Worm (Caenorhabditis elegans) whole organism, young adult: ENCODE measurements around the gene npp-15.

Experiments used
- B0019.2 ChIP-seq: fragments of 200-800 bp; sonication (Bioruptor generic); conservative IDR thresholded peaks from 2 replicates; pipeline ENCODE4 v1.3.6; 2022; ENCODE audit warnings: missing genetic modification reagents, missing genetic modification characterization, missing compliant biosample characterization
- F10E7.11 ChIP-seq: sonication (generic microtip); optimal IDR thresholded peaks from 2 replicates; lab custom pipeline; 2017; ENCODE audit warnings: mild to moderate bottlenecking, missing genetic modification characterization, moderate library complexity, missing compliant biosample characterization
- F49E8.2 ChIP-seq: sonication (generic microtip); optimal IDR thresholded peaks from 3 replicates; lab custom pipeline; 2017; ENCODE audit warnings: missing genetic modification characterization, mild to moderate bottlenecking, missing compliant biosample characterization, antibody characterized with exemption, moderate library complexity; ENCODE audit not compliant: insufficient read depth
- F52B5.7 ChIP-seq: sonication (generic microtip); optimal IDR thresholded peaks from 2 replicates; lab custom pipeline; 2016; ENCODE audit warnings: mild to moderate bottlenecking, missing genetic modification characterization, missing compliant biosample characterization
- F57C9.4 ChIP-seq: sonication (generic microtip); optimal IDR thresholded peaks from 2 replicates; lab custom pipeline; 2017; ENCODE audit warnings: mild to moderate bottlenecking, missing genetic modification characterization, missing compliant biosample characterization
- Y53G8AR.9 ChIP-seq: fragments of 200-800 bp; sonication (Bioruptor generic); conservative IDR thresholded peaks from 2 replicates; pipeline ENCODE4 v1.3.6; 2022; ENCODE audit warnings: missing genetic modification reagents, missing genetic modification characterization, missing compliant biosample characterization
- Y56A3A.18 ChIP-seq: fragments of 200-800 bp; sonication (Bioruptor generic); IDR thresholded peaks from 2 replicates; pipeline ENCODE4 v1.3.6; 2022; ENCODE audit warnings: missing genetic modification reagents, missing genetic modification characterization, missing compliant biosample characterization
- Y67H2A.10 ChIP-seq: fragments of 200-800 bp; sonication (Bioruptor generic); conservative IDR thresholded peaks from 2 replicates; pipeline ENCODE4 v1.3.6; 2022; ENCODE audit warnings: missing genetic modification reagents, missing genetic modification characterization, missing compliant biosample characterization
- ZK185.1 ChIP-seq: sonication (generic microtip); optimal IDR thresholded peaks from 2 replicates; lab custom pipeline; 2016; ENCODE audit warnings: mild to moderate bottlenecking, missing genetic modification characterization, missing compliant biosample characterization; ENCODE audit not compliant: poor library complexity, severe bottlenecking
- akir-1 ChIP-seq: fragments of 200-800 bp; sonication (Bioruptor generic); optimal IDR thresholded peaks from 2 replicates; lab custom pipeline; 2018; ENCODE audit warnings: mild to moderate bottlenecking, missing genetic modification characterization, moderate library complexity, missing compliant biosample characterization
- ama-1 ChIP-seq, 3 experiments: fragments of 150-350 bp in 1 of 3; sonication (generic microtip) in 2 of 3; optimal IDR thresholded peaks; 2 replicates each; lab custom pipeline; 2014 to 2018; ENCODE audit warnings: missing biosample characterization in 2 of 3, missing genetic modification characterization in 2 of 3, missing genetic modification reagents in 2 of 3
- athp-1 ChIP-seq: sonication (generic microtip); optimal IDR thresholded peaks from 2 replicates; lab custom pipeline; 2017; ENCODE audit warnings: mild to moderate bottlenecking, missing genetic modification characterization, missing compliant biosample characterization
- ceh-100 ChIP-seq: fragments of 200-800 bp; sonication (Bioruptor generic); IDR thresholded peaks from 2 replicates; pipeline ENCODE4 v1.3.6; 2022; ENCODE audit warnings: missing genetic modification reagents, missing genetic modification characterization, missing compliant biosample characterization
- ceh-27 ChIP-seq: fragments of 200-800 bp; sonication (Bioruptor generic); optimal IDR thresholded peaks from 2 replicates; lab custom pipeline; 2018; ENCODE audit warnings: mild to moderate bottlenecking, missing genetic modification characterization, moderate library complexity, missing compliant biosample characterization
- ceh-40 ChIP-seq: fragments of 200-800 bp; sonication (Bioruptor generic); IDR thresholded peaks from 2 replicates; pipeline ENCODE4 v1.3.6; 2022; ENCODE audit warnings: missing genetic modification characterization, missing compliant biosample characterization
- chd-7 ChIP-seq: sonication (generic microtip); optimal IDR thresholded peaks from 2 replicates; lab custom pipeline; 2016; ENCODE audit warnings: mild to moderate bottlenecking, missing genetic modification characterization, moderate library complexity, missing compliant biosample characterization
- dpff-1 ChIP-seq: sonication (generic microtip); optimal IDR thresholded peaks from 2 replicates; lab custom pipeline; 2017; ENCODE audit warnings: mild to moderate bottlenecking, missing genetic modification characterization, missing compliant biosample characterization
- egrh-3 ChIP-seq: fragments of 200-800 bp; sonication (Bioruptor generic); IDR thresholded peaks from 2 replicates; pipeline ENCODE4 v1.3.6; 2022; ENCODE audit warnings: missing genetic modification reagents, missing genetic modification characterization, missing compliant biosample characterization
- ekl-4 ChIP-seq: fragments of 200-800 bp; sonication (Bioruptor generic); IDR thresholded peaks from 2 replicates; pipeline ENCODE4 v1.3.6; 2022; ENCODE audit warnings: missing genetic modification reagents, missing genetic modification characterization, missing compliant biosample characterization
- gei-17 ChIP-seq: fragments of 200-800 bp; sonication (Bioruptor generic); optimal IDR thresholded peaks from 2 replicates; lab custom pipeline; 2018; ENCODE audit warnings: mild to moderate bottlenecking, missing genetic modification characterization, missing compliant biosample characterization
- hmg-20 ChIP-seq: fragments of 200-800 bp; sonication (Bioruptor generic); IDR thresholded peaks from 2 replicates; pipeline ENCODE4 v1.3.6; 2022; ENCODE audit warnings: missing genetic modification reagents, missing genetic modification characterization, missing compliant biosample characterization
- hrde-1 ChIP-seq: sonication (generic microtip); optimal IDR thresholded peaks from 2 replicates; lab custom pipeline; 2016; ENCODE audit warnings: missing genetic modification characterization, mild to moderate bottlenecking, missing compliant biosample characterization, moderate library complexity, missing genotype, missing genetic modification reagents, borderline replicate concordance
- let-526 ChIP-seq: fragments of 200-800 bp; sonication (Bioruptor generic); IDR thresholded peaks from 2 replicates; pipeline ENCODE4 v1.3.6; 2022; ENCODE audit warnings: missing genetic modification reagents, missing genetic modification characterization, missing compliant biosample characterization
- lin-35 ChIP-seq, 3 experiments: fragments of 150-350 bp in 2 of 3; sonication (generic microtip) in 1 of 3; optimal IDR thresholded peaks; 2 replicates each; lab custom pipeline; 2014 to 2018; ENCODE audit warnings: missing biosample characterization in 3 of 3, missing genetic modification characterization in 3 of 3, missing genetic modification reagents in 3 of 3
- lir-1 ChIP-seq: fragments of 200-800 bp; sonication (Bioruptor generic); conservative IDR thresholded peaks from 2 replicates; pipeline ENCODE4 v1.3.6; 2022; ENCODE audit warnings: missing genetic modification reagents, missing genetic modification characterization, missing compliant biosample characterization
- lsl-1 ChIP-seq: fragments of 200-800 bp; sonication (Bioruptor generic); optimal IDR thresholded peaks from 2 replicates; lab custom pipeline; 2018; ENCODE audit warnings: mild to moderate bottlenecking, missing genetic modification characterization, moderate library complexity, missing compliant biosample characterization
- madf-3 ChIP-seq: fragments of 200-800 bp; sonication (Bioruptor generic); IDR thresholded peaks from 2 replicates; pipeline ENCODE4 v1.3.6; 2022; ENCODE audit warnings: missing genetic modification reagents, missing genetic modification characterization, missing compliant biosample characterization
- madf-6 ChIP-seq: fragments of 200-800 bp; sonication (Bioruptor generic); IDR thresholded peaks from 2 replicates; pipeline ENCODE4 v1.3.6; 2022; ENCODE audit warnings: missing genetic modification reagents, missing genetic modification characterization, missing compliant biosample characterization
- mel-28 ChIP-seq: sonication (generic microtip); optimal IDR thresholded peaks from 2 replicates; lab custom pipeline; 2016; ENCODE audit warnings: borderline replicate concordance, mild to moderate bottlenecking, missing genetic modification characterization, missing compliant biosample characterization
- nfya-2 ChIP-seq: fragments of 200-800 bp; sonication (Bioruptor generic); IDR thresholded peaks from 2 replicates; pipeline ENCODE4 v1.3.6; 2022; ENCODE audit warnings: missing genetic modification reagents, missing genetic modification characterization, missing compliant biosample characterization
- nfyb-1 ChIP-seq: fragments of 200-800 bp; sonication (Bioruptor generic); IDR thresholded peaks from 2 replicates; pipeline ENCODE4 v1.3.6; 2022; ENCODE audit warnings: missing genetic modification reagents, missing genetic modification characterization, missing compliant biosample characterization
- nhr-120 ChIP-seq: fragments of 200-800 bp; sonication (Bioruptor generic); IDR thresholded peaks from 2 replicates; pipeline ENCODE4 v1.3.6; 2022; ENCODE audit warnings: missing genetic modification characterization, missing compliant biosample characterization
- nhr-179 ChIP-seq: sonication (generic microtip); optimal IDR thresholded peaks from 2 replicates; lab custom pipeline; 2016; ENCODE audit warnings: mild to moderate bottlenecking, missing genetic modification characterization, missing compliant biosample characterization
- nhr-80 ChIP-seq: sonication (generic microtip); optimal IDR thresholded peaks from 2 replicates; lab custom pipeline; 2016; ENCODE audit warnings: missing genetic modification characterization, missing compliant biosample characterization
- nhr-90 ChIP-seq: sonication (generic microtip); optimal IDR thresholded peaks from 2 replicates; lab custom pipeline; 2016; ENCODE audit warnings: missing genotype, mild to moderate bottlenecking, missing genetic modification characterization, missing compliant biosample characterization
- sdz-38 ChIP-seq: sonication (generic microtip); optimal IDR thresholded peaks from 2 replicates; lab custom pipeline; 2016; ENCODE audit warnings: missing genotype, missing genetic modification characterization, missing compliant biosample characterization
- sea-2 ChIP-seq: fragments of 200-800 bp; sonication (Bioruptor generic); IDR thresholded peaks from 2 replicates; pipeline ENCODE4 v1.3.6; 2022; ENCODE audit warnings: missing genetic modification characterization, missing compliant biosample characterization
- snpc-3.4 ChIP-seq: sonication (generic microtip); optimal IDR thresholded peaks from 2 replicates; lab custom pipeline; 2017; ENCODE audit warnings: missing genetic modification characterization, mild to moderate bottlenecking, missing compliant biosample characterization, antibody characterized with exemption, moderate library complexity, missing genotype, missing genetic modification reagents
- snpc-4 ChIP-seq, 5 experiments: fragments of 150-350 bp in 1 of 5; sonication (generic microtip) in 4 of 5; optimal IDR thresholded peaks; 2 replicates each; lab custom pipeline; 2014 to 2018; ENCODE audit warnings: missing genetic modification characterization in 5 of 5, missing biosample characterization in 3 of 5, antibody characterized with exemption in 2 of 5, mild to moderate bottlenecking in 2 of 5, missing compliant biosample characterization in 2 of 5, missing genotype in 2 of 5, moderate library complexity in 2 of 5, missing genetic modification reagents in 1 of 5
- somi-1 ChIP-seq: fragments of 200-800 bp; sonication (Bioruptor generic); optimal IDR thresholded peaks from 2 replicates; lab custom pipeline; 2018; ENCODE audit warnings: mild to moderate bottlenecking, missing genetic modification characterization, missing compliant biosample characterization
- tlf-1 ChIP-seq: fragments of 200-800 bp; sonication (Bioruptor generic); optimal IDR thresholded peaks from 2 replicates; lab custom pipeline; 2018; ENCODE audit warnings: mild to moderate bottlenecking, missing genetic modification characterization, missing compliant biosample characterization
- xnd-1 ChIP-seq: sonication (generic microtip); optimal IDR thresholded peaks from 2 replicates; lab custom pipeline; 2016; ENCODE audit warnings: missing genotype, missing genetic modification reagents, missing genetic modification characterization, missing compliant biosample characterization
- ztf-3 ChIP-seq: fragments of 200-800 bp; sonication (Bioruptor generic); optimal IDR thresholded peaks from 2 replicates; lab custom pipeline; 2018; ENCODE audit warnings: mild to moderate bottlenecking, missing genetic modification characterization, missing compliant biosample characterization
- ztf-6 ChIP-seq: fragments of 200-800 bp; sonication (Bioruptor generic); IDR thresholded peaks from 2 replicates; pipeline ENCODE4 v1.3.6; 2022; ENCODE audit warnings: missing genetic modification reagents, missing genetic modification characterization, missing compliant biosample characterization

Gene npp-15

ce11 chrIII:7972061-7972460, 43.2 kb downstream of the npp-15 start, which contains the start of gene F54H12.5:
TSS of gene F54H12.5 (minus strand) at chrIII:7972161.
- TF ChIP-seq F10E7.11 (tag; lab: Kevin White, UChicago) (no peak), F49E8.2 (tag; lab: Kevin White, UChicago) (peak; percentile 10), ztf-6 (GFP tag; lab: Robert Waterston, UW) (no peak), F52B5.7 (no peak), nfya-2 (GFP tag; lab: Robert Waterston, UW) (no peak), Y53G8AR.9 (0 out of 2 replicates have a peak, but pooled peaks have one; percentile 36), lin-35 (GFP tag; optimal IDR thresholded peaks at IDR 0.05; lab: Kevin White, UChicago) (no peak), nhr-120 (GFP tag; lab: Robert Waterston, UW) (no peak), madf-6 (GFP tag; lab: Robert Waterston, UW) (peak; percentile 39; the same call in 1 of the 2 replicates), Y67H2A.10 (no peak), ceh-40 (GFP tag; lab: Robert Waterston, UW) (no peak), ekl-4 (GFP tag; lab: Robert Waterston, UW) (0 out of 2 replicates have a peak, but pooled peaks have one; percentile 52), mel-28 (tag; lab: Kevin White, UChicago) (no peak), hrde-1 (tag; lab: Kevin White, UChicago) (peak; percentile 31), lsl-1 (GFP tag; lab: Kevin White, UChicago) (no peak), xnd-1 (tag; lab: Kevin White, UChicago) (no peak), ZK185.1 (tag; lab: Kevin White, UChicago) (no peak), madf-3 (GFP tag; lab: Robert Waterston, UW) (0 out of 2 replicates have a peak, but pooled peaks have one; percentile 45), nhr-90 (tag; lab: Kevin White, UChicago) (no peak), Y56A3A.18 (GFP tag; lab: Robert Waterston, UW) (0 out of 2 replicates have a peak, but pooled peaks have one; percentile 48), nfyb-1 (no peak), let-526 (GFP tag; lab: Robert Waterston, UW) (no peak), tlf-1 (GFP tag; lab: Kevin White, UChicago) (no peak), ama-1 (optimal IDR thresholded peaks at IDR 0.05; lab: Kevin White, UChicago) (no peak), ama-1 (GFP tag; optimal IDR thresholded peaks at IDR 0.05; lab: Kevin White, UChicago) (peak in 1 of 2 experiments; percentile 15), B0019.2 (no peak), ceh-27 (GFP tag; lab: Kevin White, UChicago) (no peak), snpc-3.4 (tag; lab: Kevin White, UChicago) (peak; percentile 21), sea-2 (GFP tag; lab: Robert Waterston, UW) (no peak), snpc-4 (GFP tag; optimal IDR thresholded peaks at IDR 0.05; lab: Kevin White, UChicago) (no peak), snpc-4 (tag; optimal IDR thresholded peaks at IDR 0.05; lab: Kevin White, UChicago) (no peak), hmg-20 (GFP tag; lab: Robert Waterston, UW) (no peak)
- TF ChIP-seq, all 124 proteins: peak for 9

ce11 chrIII:7972687-7973086, 43.8 kb downstream of the npp-15 start:
- TF ChIP-seq egrh-3 (GFP tag; lab: Robert Waterston, UW) (peak; percentile 22; the same call in 1 of the 2 replicates), somi-1 (GFP tag; lab: Kevin White, UChicago) (no peak)

DNA sequence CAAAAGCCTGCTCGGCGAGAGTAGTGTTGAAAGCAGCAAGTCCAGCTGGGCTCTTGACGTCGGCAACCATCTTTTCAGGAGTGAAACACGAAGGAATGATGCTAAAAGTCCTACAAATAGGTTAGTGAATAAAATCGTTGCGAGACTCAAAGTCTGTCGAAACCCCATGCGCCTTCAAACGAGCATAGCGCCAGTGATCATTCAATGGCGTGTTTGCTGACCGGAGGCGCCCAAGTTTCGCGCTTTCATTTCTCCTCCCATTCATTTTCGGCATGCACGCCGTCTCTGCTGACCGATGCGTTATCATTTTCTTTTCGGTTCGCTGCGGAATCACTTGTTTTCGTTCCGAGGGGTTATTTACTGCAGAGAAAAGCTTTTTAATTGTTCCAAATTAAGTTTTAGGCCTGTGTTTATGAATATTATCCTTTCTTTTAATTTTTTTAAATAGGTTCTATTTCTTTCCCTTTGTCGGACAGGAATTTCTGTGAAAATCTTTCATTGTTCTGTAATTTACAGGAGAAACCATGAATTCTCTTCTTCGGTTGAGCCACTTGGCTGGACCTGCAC, 44.4 kb downstream of the npp-15 start, which contains the start of the genes eef-1B.1 and aco-2:
eef-1B.1 (minus strand) TSS at position 186 of the 567 bp plus-strand sequence.
aco-2 (plus strand) TSS at position 517 of the 567 bp plus-strand sequence.
- TF ChIP-seq lin-35 (GFP tag; optimal IDR thresholded peaks at IDR 0.05; lab: Kevin White, UChicago) (peak in 2 of 3 experiments; percentile 3 to 89), gei-17 (peak; percentile 54), lsl-1 (GFP tag; lab: Kevin White, UChicago) (peak; percentile 72), ztf-3 (GFP tag; lab: Kevin White, UChicago) (no peak), sdz-38 (no peak), nhr-179 (tag; lab: Kevin White, UChicago) (no peak), lir-1 (peak; percentile 42; the same call in 1 of the 2 replicates), dpff-1 (tag; lab: Kevin White, UChicago) (no peak), F57C9.4 (no peak), athp-1 (tag; lab: Kevin White, UChicago) (peak; percentile 3), akir-1 (GFP tag; lab: Kevin White, UChicago) (no peak), ceh-100 (GFP tag; lab: Robert Waterston, UW) (peak; percentile 68), ceh-27 (GFP tag; lab: Kevin White, UChicago) (peak; percentile 77), chd-7 (tag; lab: Kevin White, UChicago) (no peak), nhr-80 (tag; lab: Kevin White, UChicago) (peak; percentile 94)
